Worm (Caenorhabditis elegans) whole organism, L4 larva: Measurements from ENCODE around the gene nmr-1.

Experiments used
- F44E2.7 ChIP-seq: fragments of 200-800 bp; sonication (Bioruptor generic); IDR thresholded peaks from 2 replicates; pipeline ENCODE4 v2.1.2; 2022; ENCODE audit warnings: missing genetic modification characterization, missing compliant biosample characterization
- F49E8.2 ChIP-seq: sonication (generic microtip); optimal IDR thresholded peaks from 2 replicates; lab custom pipeline; 2016; ENCODE audit warnings: missing compliant biosample characterization, mild to moderate bottlenecking, missing genetic modification characterization, borderline replicate concordance
- T20F7.1 ChIP-seq: fragments of 200-800 bp; sonication (Bioruptor generic); optimal IDR thresholded peaks from 2 replicates; lab custom pipeline; 2018; ENCODE audit warnings: mild to moderate bottlenecking, missing genetic modification characterization, missing compliant biosample characterization
- Y48G9A.11 ChIP-seq: fragments of 200-800 bp; sonication (Bioruptor generic); IDR thresholded peaks from 2 replicates; pipeline ENCODE4 v1.3.6; 2022; ENCODE audit warnings: missing genetic modification reagents, missing genetic modification characterization, missing compliant biosample characterization
- Y5F2A.4 ChIP-seq: fragments of 200-800 bp; sonication (Bioruptor generic); optimal IDR thresholded peaks from 2 replicates; lab custom pipeline; 2018; ENCODE audit warnings: mild to moderate bottlenecking, missing genetic modification characterization, missing compliant biosample characterization
- Y75B8A.6 ChIP-seq: fragments of 200-800 bp; sonication (Bioruptor generic); IDR thresholded peaks from 2 replicates; pipeline ENCODE4 v1.3.6; 2022; ENCODE audit warnings: missing genetic modification reagents, missing genetic modification characterization, missing compliant biosample characterization
- ZK337.2 ChIP-seq: fragments of 200-800 bp; sonication (Bioruptor generic); IDR thresholded peaks from 2 replicates; pipeline ENCODE4 v1.3.6; 2022; ENCODE audit warnings: missing genetic modification reagents, missing genetic modification characterization, missing compliant biosample characterization
- ZK546.5 ChIP-seq, 2 experiments: sonication (generic microtip); optimal IDR thresholded peaks; 2 replicates each; lab custom pipeline; 2017; ENCODE audit warnings: missing biosample characterization in 2 of 2, missing genetic modification characterization in 2 of 2
- aha-1 ChIP-seq: fragments of 150-350 bp; peaks from one replicate; lab custom pipeline; 2014; ENCODE audit warnings: missing biosample characterization, missing genetic modification characterization
- arid-1 ChIP-seq: fragments of 200-800 bp; sonication (Bioruptor generic); conservative IDR thresholded peaks from 2 replicates; pipeline ENCODE4 v1.3.6; 2022; ENCODE audit warnings: missing genetic modification reagents, missing genetic modification characterization, missing compliant biosample characterization
- attf-4 ChIP-seq: sonication (generic microtip); optimal IDR thresholded peaks from 3 replicates; lab custom pipeline; 2017; ENCODE audit warnings: missing biosample characterization, missing genetic modification characterization
- ceh-62 ChIP-seq: sonication (generic microtip); optimal IDR thresholded peaks from 2 replicates; lab custom pipeline; 2017; ENCODE audit warnings: missing biosample characterization, missing genetic modification characterization
- ceh-82 ChIP-seq: sonication (generic microtip); optimal IDR thresholded peaks from 2 replicates; lab custom pipeline; 2017; ENCODE audit warnings: missing biosample characterization, missing genetic modification characterization
- cey-2 ChIP-seq: sonication (generic microtip); optimal IDR thresholded peaks from 3 replicates; lab custom pipeline; 2017; ENCODE audit warnings: missing genetic modification characterization, mild to moderate bottlenecking, missing compliant biosample characterization, antibody characterized with exemption, borderline replicate concordance; ENCODE audit not compliant: insufficient read depth
- ctbp-1 ChIP-seq: fragments of 200-800 bp; sonication (Bioruptor generic); IDR thresholded peaks from 2 replicates; pipeline ENCODE4 v1.3.6; 2022; ENCODE audit warnings: missing genetic modification reagents, missing genetic modification characterization, missing compliant biosample characterization
- dmd-8 ChIP-seq: fragments of 200-800 bp; sonication (Bioruptor generic); IDR thresholded peaks from 2 replicates; pipeline ENCODE4 v1.3.6; 2022; ENCODE audit warnings: missing genetic modification characterization, missing compliant biosample characterization
- dve-1 ChIP-seq: sonication (generic microtip); optimal IDR thresholded peaks from 2 replicates; lab custom pipeline; 2017; ENCODE audit warnings: antibody characterized with exemption, mild to moderate bottlenecking, missing genetic modification characterization, missing compliant biosample characterization; ENCODE audit not compliant: insufficient read depth
- egl-27 ChIP-seq: sonication (generic microtip); optimal IDR thresholded peaks from 3 replicates; lab custom pipeline; 2017; ENCODE audit warnings: missing biosample characterization, missing genetic modification reagents, missing genetic modification characterization
- hif-1 ChIP-seq, 2 experiments: sonication (generic microtip); optimal IDR thresholded peaks; 2 replicates each; lab custom pipeline; 2016 to 2017; ENCODE audit warnings: missing compliant biosample characterization in 2 of 2, missing genetic modification characterization in 2 of 2, missing genetic modification reagents in 2 of 2, missing genotype in 2 of 2, mild to moderate bottlenecking in 1 of 2
- hmg-1.1 ChIP-seq: fragments of 200-800 bp; sonication (Bioruptor generic); IDR thresholded peaks from 2 replicates; pipeline ENCODE4 v1.3.6; 2022; ENCODE audit warnings: missing genetic modification reagents, missing genetic modification characterization, missing compliant biosample characterization
- lin-29 ChIP-seq: fragments of 200-800 bp; sonication (Bioruptor generic); IDR thresholded peaks from 2 replicates; pipeline ENCODE4 v1.3.6; 2022; ENCODE audit warnings: missing genetic modification reagents, missing genetic modification characterization, missing compliant biosample characterization
- lin-38 ChIP-seq: fragments of 200-800 bp; sonication (Bioruptor generic); IDR thresholded peaks from 2 replicates; pipeline ENCODE4 v1.3.6; 2022; ENCODE audit warnings: missing genetic modification reagents, missing genetic modification characterization, missing compliant biosample characterization
- lin-39 ChIP-seq: fragments of 150-350 bp; optimal IDR thresholded peaks from 2 replicates; lab custom pipeline; 2014; ENCODE audit warnings: missing biosample characterization, missing genetic modification reagents, missing genetic modification characterization
- lsy-2 ChIP-seq, 2 experiments: fragments of 150-350 bp in 1 of 2; sonication (generic microtip) in 1 of 2; optimal IDR thresholded peaks; 2 replicates each; lab custom pipeline; 2014 to 2017; ENCODE audit warnings: missing biosample characterization in 2 of 2, missing genetic modification characterization in 2 of 2
- madf-5 ChIP-seq, 2 experiments: fragments of 200-800 bp; sonication (Bioruptor generic); IDR thresholded peaks; 2 replicates each; pipeline ENCODE4 v1.3.6; 2022; ENCODE audit warnings: missing compliant biosample characterization in 2 of 2, missing genetic modification characterization in 2 of 2
- madf-9 ChIP-seq: fragments of 200-800 bp; sonication (Bioruptor generic); conservative IDR thresholded peaks from 2 replicates; pipeline ENCODE4 v1.3.6; 2022; ENCODE audit warnings: missing genetic modification reagents, missing genetic modification characterization, missing compliant biosample characterization
- nhr-10 ChIP-seq: fragments of 150-350 bp; optimal IDR thresholded peaks from 2 replicates; lab custom pipeline; 2014; ENCODE audit warnings: missing biosample characterization, missing genetic modification characterization
- nhr-111 ChIP-seq: fragments of 200-800 bp; sonication (Bioruptor generic); optimal IDR thresholded peaks from 2 replicates; lab custom pipeline; 2018; ENCODE audit warnings: mild to moderate bottlenecking, missing genetic modification characterization, missing compliant biosample characterization
- nhr-237 ChIP-seq: sonication (generic microtip); optimal IDR thresholded peaks from 2 replicates; lab custom pipeline; 2017; ENCODE audit warnings: missing biosample characterization, missing genetic modification characterization
- nhr-25 ChIP-seq: sonication (generic microtip); optimal IDR thresholded peaks from 2 replicates; lab custom pipeline; 2017; ENCODE audit warnings: missing genetic modification characterization, mild to moderate bottlenecking, missing compliant biosample characterization, antibody characterized with exemption, moderate library complexity, borderline replicate concordance; ENCODE audit not compliant: insufficient read depth
- nhr-28 ChIP-seq: fragments of 150-350 bp; optimal IDR thresholded peaks from 2 replicates; lab custom pipeline; 2014; ENCODE audit warnings: missing biosample characterization, missing genetic modification characterization
- nhr-41 ChIP-seq: fragments of 200-800 bp; sonication (Bioruptor generic); IDR thresholded peaks from 2 replicates; pipeline ENCODE4 v1.3.6; 2022; ENCODE audit warnings: missing genetic modification reagents, missing genetic modification characterization, missing compliant biosample characterization
- nhr-6 ChIP-seq: fragments of 150-350 bp; optimal IDR thresholded peaks from 2 replicates; lab custom pipeline; 2014; ENCODE audit warnings: missing biosample characterization, missing genetic modification characterization
- saeg-2 ChIP-seq: fragments of 200-800 bp; sonication (Bioruptor generic); IDR thresholded peaks from 2 replicates; pipeline ENCODE4 v1.3.6; 2022; ENCODE audit warnings: missing genetic modification reagents, missing genetic modification characterization, missing compliant biosample characterization
- skn-1 ChIP-seq: fragments of 150-350 bp; optimal IDR thresholded peaks from 2 replicates; lab custom pipeline; 2014; ENCODE audit warnings: missing biosample characterization, missing genetic modification characterization
- snpc-4 ChIP-seq: fragments of 150-350 bp; optimal IDR thresholded peaks from 2 replicates; lab custom pipeline; 2014; ENCODE audit warnings: missing biosample characterization, missing genetic modification characterization
- unc-130 ChIP-seq: sonication (generic microtip); optimal IDR thresholded peaks from 2 replicates; lab custom pipeline; 2016; ENCODE audit warnings: missing genetic modification reagents, missing genetic modification characterization, missing compliant biosample characterization
- unc-62 ChIP-seq, 3 experiments: fragments of 150-350 bp in 1 of 3; sonication (generic microtip); optimal IDR thresholded peaks in 2 of 3; peaks in 1 of 3; 1 replicate in 1 of 3; 2 replicates in 2 of 3; lab custom pipeline; 2014 to 2017; ENCODE audit warnings: missing biosample characterization in 3 of 3, missing genetic modification characterization in 3 of 3, missing genetic modification reagents in 3 of 3, missing genotype in 1 of 3
- zag-1 ChIP-seq: fragments of 150-350 bp; optimal IDR thresholded peaks from 2 replicates; lab custom pipeline; 2014; ENCODE audit warnings: missing biosample characterization, missing genetic modification characterization
- zfp-3 ChIP-seq: fragments of 200-800 bp; sonication (Bioruptor generic); conservative IDR thresholded peaks from 2 replicates; pipeline ENCODE4 v1.3.6; 2022; ENCODE audit warnings: missing genetic modification reagents, missing genetic modification characterization, missing compliant biosample characterization
- zip-2 ChIP-seq: fragments of 150-350 bp; optimal IDR thresholded peaks from 2 replicates; lab custom pipeline; 2014; ENCODE audit warnings: missing biosample characterization, missing genetic modification characterization
- ztf-7 ChIP-seq: fragments of 150-350 bp; optimal IDR thresholded peaks from 2 replicates; lab custom pipeline; 2014; ENCODE audit warnings: missing biosample characterization, missing genetic modification characterization

nmr-1 gene

DNA sequence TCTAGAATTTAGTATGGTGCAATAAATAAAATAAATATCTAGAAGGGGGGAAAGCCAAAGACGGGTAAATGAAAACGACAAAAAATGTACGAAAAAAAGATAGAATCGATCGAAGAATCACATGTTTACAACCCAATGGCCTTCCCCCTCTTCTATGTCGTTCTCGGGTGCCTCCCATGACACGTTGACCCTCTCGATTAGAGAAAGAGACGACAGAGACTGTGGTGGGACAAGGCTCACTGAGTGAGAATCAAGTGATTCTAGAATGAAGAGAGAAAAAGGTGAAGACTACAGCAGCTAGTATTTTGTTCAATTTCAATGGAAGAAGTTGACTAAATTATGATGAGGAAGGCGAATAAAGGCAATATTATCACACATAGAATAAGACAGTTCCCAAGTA is 20.4 kb downstream of the nmr-1 start (continued):
- no peak for TF ChIP-seq ctbp-1
- no peak for TF ChIP-seq lin-29 (GFP tag; lab: Robert Waterston, UW)
- peak; percentile 76 for TF ChIP-seq nhr-28 (tag; lab: Kevin White, UChicago)
- no peak for TF ChIP-seq Y5F2A.4
- TF ChIP-seq Y75B8A.6 = no peak
- TF ChIP-seq arid-1 (GFP tag; lab: Robert Waterston, UW) = no peak
- no peak for TF ChIP-seq F49E8.2 (tag; lab: Kevin White, UChicago)
- TF ChIP-seq nhr-41 = no peak
- TF ChIP-seq zfp-3 (GFP tag; lab: Robert Waterston, UW) = no peak
- TF ChIP-seq skn-1 (tag; lab: Kevin White, UChicago) = no peak
- no peak for TF ChIP-seq F44E2.7 (GFP tag; lab: Robert Waterston, UW)
- TF ChIP-seq zag-1 (tag; lab: Kevin White, UChicago) = no peak
- no peak for TF ChIP-seq madf-5 (GFP tag; IDR thresholded peaks at IDR 0.05; lab: Robert Waterston, UW)
- TF ChIP-seq madf-9 (GFP tag; lab: Robert Waterston, UW) = no peak

DNA sequence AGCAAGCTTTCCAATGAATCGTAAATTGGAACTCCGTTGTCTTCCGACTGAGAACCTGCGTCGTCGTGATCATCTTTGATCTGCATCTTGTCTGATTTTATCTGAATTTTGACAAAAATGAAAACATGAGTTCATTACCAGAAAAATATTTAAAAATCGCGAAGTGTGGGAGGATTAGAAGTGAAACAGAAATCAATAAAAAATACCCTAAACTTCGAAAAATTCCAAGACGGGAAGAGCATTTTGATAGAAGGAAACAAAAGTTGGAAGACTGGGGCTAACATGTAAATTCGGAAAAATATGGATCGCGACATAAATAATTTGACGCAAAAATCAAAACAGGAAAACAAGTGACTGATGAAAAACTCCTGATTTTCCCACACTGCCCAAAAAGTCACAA is 20.8 kb downstream of the nmr-1 start, which contains the start of gene F07F6.8:
Gene F07F6.8 (minus strand): TSS at position 101 of the 400 bp plus-strand sequence.
- TF ChIP-seq unc-130 (GFP tag; lab: Kevin White, UChicago) (no peak), nhr-6 (tag; lab: Kevin White, UChicago) (no peak), dmd-8 (GFP tag; lab: Robert Waterston, UW) (no peak), aha-1 (peak; percentile 31)

DNA sequence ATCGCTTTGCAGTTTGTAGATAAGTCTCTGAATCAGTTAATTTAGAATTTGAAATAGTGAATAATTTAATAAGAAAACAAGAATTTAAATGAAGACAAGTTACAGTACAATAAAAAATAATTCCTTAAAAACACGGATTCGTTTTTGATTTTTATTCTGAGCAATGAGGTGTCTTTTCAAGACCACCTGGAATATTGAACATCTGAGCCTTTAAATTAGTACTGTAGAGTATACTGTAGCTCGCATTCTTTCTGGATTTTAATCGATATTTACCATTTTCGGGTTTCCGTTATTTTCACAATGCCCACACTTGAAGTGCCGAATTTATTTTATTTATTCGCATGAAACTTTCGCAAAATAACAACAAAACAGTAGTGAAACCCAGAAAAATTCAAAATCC is 22.6 kb downstream of the nmr-1 start, which contains the start of gene F07F6.7:
Gene F07F6.7 (minus strand): TSS at position 27 of the 400 bp plus-strand sequence.
- TF ChIP-seq aha-1 (no peak), ceh-62 (tag; lab: Kevin White, UChicago) (no peak), dve-1 (tag; lab: Kevin White, UChicago) (peak; percentile 14), ZK546.5 (tag; optimal IDR thresholded peaks at IDR 0.05; lab: Kevin White, UChicago) (no peak), lin-39 (tag; lab: Kevin White, UChicago) (no peak), hmg-1.1 (GFP tag; lab: Robert Waterston, UW) (no peak), Y48G9A.11 (no peak), nhr-237 (tag; lab: Kevin White, UChicago) (no peak), nhr-6 (tag; lab: Kevin White, UChicago) (no peak), cey-2 (no peak), ZK337.2 (GFP tag; lab: Robert Waterston, UW) (no peak), nhr-25 (tag; lab: Kevin White, UChicago) (peak; percentile 13), unc-130 (GFP tag; lab: Kevin White, UChicago) (no peak), lsy-2 (tag; optimal IDR thresholded peaks at IDR 0.05; lab: Kevin White, UChicago) (peak in 1 of 2 experiments; percentile 50), T20F7.1 (GFP tag; lab: Kevin White, UChicago) (peak; percentile 30), hif-1 (tag; optimal IDR thresholded peaks at IDR 0.05; lab: Kevin White, UChicago) (no peak), ztf-7 (no peak), skn-1 (tag; lab: Kevin White, UChicago) (no peak), ceh-82 (tag; lab: Kevin White, UChicago) (no peak), snpc-4 (no peak), egl-27 (tag; lab: Kevin White, UChicago) (no peak), nhr-10 (tag; lab: Kevin White, UChicago) (no peak), zip-2 (no peak), lin-38 (peak; percentile 27; the same call in 1 of the 2 replicates), nhr-111 (GFP tag; lab: Kevin White, UChicago) (no peak), attf-4 (tag; lab: Kevin White, UChicago) (no peak), unc-62 (GFP tag; optimal IDR thresholded peaks at IDR 0.05 in 1 of 2; lab: Kevin White, UChicago) (peak in 1 of 2 experiments; percentile 18), unc-62 (tag; optimal IDR thresholded peaks at IDR 0.05; lab: Kevin White, UChicago) (no peak), dmd-8 (GFP tag; lab: Robert Waterston, UW) (no peak), ctbp-1 (no peak), saeg-2 (GFP tag; lab: Robert Waterston, UW) (no peak)
